Worm (Caenorhabditis elegans): Measurements from ENCODE around the gene K10G4.3.
"Not testable (repeated sequence)": the region's sequence is repeated elsewhere in the genome, so short reads cannot be mapped to it uniquely, and the experiment has no call there.

Gene K10G4.3

DNA sequence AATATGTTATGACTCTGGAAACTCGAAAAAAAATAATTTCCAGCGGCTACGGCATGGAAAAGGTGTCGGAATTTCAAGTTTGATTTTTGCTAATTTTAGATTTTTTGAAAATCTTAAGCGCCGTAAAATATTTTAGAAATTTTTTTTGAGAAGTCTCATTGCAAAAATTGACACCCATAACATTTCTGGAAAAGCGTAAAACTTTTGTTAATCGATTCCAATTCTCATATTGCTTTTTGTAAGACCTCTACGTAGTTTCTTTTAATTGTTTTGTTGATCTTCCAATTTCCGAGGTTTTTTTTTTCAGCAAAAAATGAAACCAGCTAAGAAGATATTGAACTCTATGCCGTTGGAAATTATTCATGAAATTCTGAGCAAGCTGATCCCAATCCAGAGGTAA, 5.9 kb downstream of the K10G4.3 start, which contains the start of gene fbxa-85:
TSS of gene fbxa-85 (plus strand) at position 301 of the 400 bp plus-strand sequence.
- TF ChIP-seq sem-4 (tag; optimal IDR thresholded peaks at IDR 0.05) (no peak), F13H6.1 (tag; optimal IDR thresholded peaks at IDR 0.05) (no peak), aly-2 (tag; optimal IDR thresholded peaks at IDR 0.05) (no peak), blmp-1 (tag; optimal IDR thresholded peaks at IDR 0.05; ENCODE audit: insufficient read depth) (no peak), nhr-10 (tag; optimal IDR thresholded peaks at IDR 0.05) (no peak), sma-3 (GFP tag; optimal IDR thresholded peaks at IDR 0.05) (no peak), nhr-237 (tag; optimal IDR thresholded peaks at IDR 0.05) (no peak), crh-2 (tag; optimal IDR thresholded peaks at IDR 0.05) (no peak), elt-1 (tag; optimal IDR thresholded peaks at IDR 0.05) (no peak), dmd-4 (tag; optimal IDR thresholded peaks at IDR 0.05) (no peak), nhr-25 (tag; optimal IDR thresholded peaks at IDR 0.05) (no peak), nhr-11 (tag; optimal IDR thresholded peaks at IDR 0.05) (no peak), ZK546.5 (tag; optimal IDR thresholded peaks at IDR 0.05) (no peak), skn-1 (tag; optimal IDR thresholded peaks at IDR 0.05) (no peak), nhr-21 (tag; optimal IDR thresholded peaks at IDR 0.05) (no peak), lin-13 (GFP tag; optimal IDR thresholded peaks at IDR 0.05) (no peak), mab-5 (tag; optimal IDR thresholded peaks at IDR 0.05) (no peak), R02D3.7 (tag; optimal IDR thresholded peaks at IDR 0.05) (no peak)

DNA sequence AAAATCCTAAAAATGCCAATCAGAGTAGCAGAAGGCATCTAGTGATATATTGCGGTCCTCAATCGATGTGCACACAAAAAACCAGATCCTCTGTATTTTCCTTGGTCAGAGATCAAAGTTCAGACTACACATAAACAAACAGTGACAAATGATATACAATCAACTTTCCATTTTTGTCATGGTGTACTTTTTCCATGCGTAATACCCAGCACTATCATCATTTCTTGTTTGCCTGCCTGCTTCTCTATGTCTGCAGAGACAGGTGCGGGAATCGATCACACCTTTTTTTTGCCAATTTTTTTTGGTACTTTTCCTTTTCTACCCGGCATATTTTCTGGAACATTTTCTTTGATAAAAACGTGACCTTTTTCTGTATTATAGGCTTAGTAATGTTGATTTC, 6.5 kb downstream of the K10G4.3 start:
- TF ChIP-seq peb-1 (tag; optimal IDR thresholded peaks at IDR 0.05) (no peak), R02D3.7 (tag; optimal IDR thresholded peaks at IDR 0.05) (no peak), nhr-237 (tag; optimal IDR thresholded peaks at IDR 0.05) (no peak), ceh-82 (tag; optimal IDR thresholded peaks at IDR 0.05) (no peak), F13H6.1 (tag; optimal IDR thresholded peaks at IDR 0.05) (no peak), lin-11 (tag; optimal IDR thresholded peaks at IDR 0.05) (no peak), zag-1 (tag; optimal IDR thresholded peaks at IDR 0.05) (no peak), ama-1 (optimal IDR thresholded peaks at IDR 0.05) (no peak), sma-9 (GFP tag; optimal IDR thresholded peaks at IDR 0.05) (peak; percentile 23), sma-9 (tag; optimal IDR thresholded peaks at IDR 0.05) (no peak), egl-27 (tag; optimal IDR thresholded peaks at IDR 0.05) (no peak), fos-1 (tag; optimal IDR thresholded peaks at IDR 0.05) (peak; percentile 72), lin-13 (GFP tag; optimal IDR thresholded peaks at IDR 0.05) (no peak)

DNA sequence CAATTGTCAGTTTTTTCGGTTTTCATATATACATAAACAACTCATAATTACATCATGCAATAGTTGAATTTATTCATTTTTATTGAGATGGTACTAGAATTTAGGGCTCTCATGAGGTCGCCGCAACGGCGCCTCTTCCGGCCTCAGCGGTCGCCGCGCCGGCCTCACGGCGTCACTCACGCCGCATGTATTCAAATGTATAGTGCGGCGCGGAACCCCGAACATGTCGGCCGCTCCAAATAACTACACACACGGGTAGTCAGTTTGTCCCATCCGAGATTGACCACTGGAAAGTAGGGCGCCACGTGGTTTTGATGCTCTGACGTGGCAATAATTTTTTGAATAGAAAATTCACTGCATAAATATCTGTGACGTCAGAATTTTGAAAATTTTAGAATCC, 7.1 kb downstream of the K10G4.3 start:
- TF ChIP-seq unc-62 (GFP tag; optimal IDR thresholded peaks at IDR 0.05) (no peak), R02D3.7 (tag; optimal IDR thresholded peaks at IDR 0.05) (no peak), nhr-23 (tag; optimal IDR thresholded peaks at IDR 0.05) (no peak), nhr-77 (tag; optimal IDR thresholded peaks at IDR 0.05) (no peak), dmd-4 (tag; optimal IDR thresholded peaks at IDR 0.05) (no peak), nhr-11 (tag; optimal IDR thresholded peaks at IDR 0.05) (no peak), peb-1 (tag; optimal IDR thresholded peaks at IDR 0.05) (no peak)

DNA sequence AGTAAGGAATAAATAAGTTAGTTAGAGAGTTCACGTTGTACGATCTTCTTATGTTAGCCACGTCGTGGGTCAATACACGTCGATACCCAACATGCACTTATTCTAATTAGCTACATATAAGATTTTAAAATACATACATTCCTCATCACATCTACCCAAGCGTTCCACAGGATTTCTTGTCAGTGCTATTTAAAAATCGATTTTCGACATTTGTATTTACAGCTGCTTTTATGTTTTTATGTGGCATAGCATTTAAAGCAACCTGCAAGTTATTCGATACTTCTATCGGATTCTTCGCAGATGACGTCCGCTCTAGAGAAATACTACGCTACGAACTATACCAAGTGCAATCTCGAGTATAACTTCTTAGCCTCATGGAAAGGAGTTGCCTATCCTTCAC, 9.3 kb downstream of the K10G4.3 start, which contains the start of gene srh-115:
TSS of gene srh-115 (plus strand) at position 301 of the 400 bp plus-strand sequence.
- TF ChIP-seq ztf-1 (GFP tag; conservative IDR thresholded peaks at IDR 0.05) (no peak), lin-13 (GFP tag; optimal IDR thresholded peaks at IDR 0.05) (no peak), sma-9 (GFP tag; optimal IDR thresholded peaks at IDR 0.05) (no peak), sma-9 (tag; optimal IDR thresholded peaks at IDR 0.05) (no peak), nhr-11 (tag; optimal IDR thresholded peaks at IDR 0.05) (no peak), sem-4 (tag; optimal IDR thresholded peaks at IDR 0.05) (no peak), lsy-2 (tag; optimal IDR thresholded peaks at IDR 0.05) (no peak), unc-62 (GFP tag; optimal IDR thresholded peaks at IDR 0.05) (no peak), ama-1 (optimal IDR thresholded peaks at IDR 0.05) (no peak), nhr-6 (tag; optimal IDR thresholded peaks at IDR 0.05) (no peak), dmd-4 (tag; optimal IDR thresholded peaks at IDR 0.05) (no peak), ztf-4 (tag; optimal IDR thresholded peaks at IDR 0.05) (no peak), nhr-10 (tag; optimal IDR thresholded peaks at IDR 0.05) (no peak), crh-2 (tag; optimal IDR thresholded peaks at IDR 0.05) (no peak), nhr-77 (tag; optimal IDR thresholded peaks at IDR 0.05) (no peak), zag-1 (tag; optimal IDR thresholded peaks at IDR 0.05) (no peak)

DNA sequence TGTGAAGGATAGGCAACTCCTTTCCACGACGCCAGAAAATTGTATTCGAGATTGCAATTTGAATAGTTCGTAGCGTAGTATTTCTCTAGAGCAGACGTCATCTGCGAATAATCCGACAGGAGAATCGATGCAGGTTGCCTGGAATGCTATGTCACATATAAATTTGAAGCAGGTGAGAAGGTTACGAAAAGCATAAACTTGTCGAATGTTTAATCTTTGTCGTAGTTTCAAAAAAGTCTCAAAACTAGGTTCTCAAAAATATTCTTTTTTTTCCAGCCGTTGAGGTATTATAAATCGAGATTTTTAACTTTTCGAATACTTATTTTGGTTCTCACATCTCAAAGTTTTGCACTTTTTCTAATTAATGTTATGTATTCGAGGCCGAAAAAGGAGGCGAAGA, 9.7 kb downstream of the K10G4.3 start, which contains the start of gene srh-116:
TSS of gene srh-116 (minus strand) at position 101 of the 400 bp plus-strand sequence.
- TF ChIP-seq unc-55 (GFP tag; optimal IDR thresholded peaks at IDR 0.05); F13H6.1 (tag; optimal IDR thresholded peaks at IDR 0.05); nhr-11 (tag; optimal IDR thresholded peaks at IDR 0.05): not testable (repeated sequence)
